Fruit fly (Drosophila melanogaster) whole organism, embryonic: Measurements from ENCODE around the gene CG3662.

Experiments
- Asciz ChIP-seq: fragments of 200-800 bp; sonication (Bioruptor generic); optimal IDR thresholded peaks from 2 replicates; lab custom pipeline; 2017; ENCODE audit warnings: missing biosample characterization, mild to moderate bottlenecking, missing genetic modification characterization, missing genetic modification reagents
- Atf-2 ChIP-seq: fragments of 200-800 bp; sonication (Bioruptor generic); optimal IDR thresholded peaks from 2 replicates; lab custom pipeline; 2016; ENCODE audit warnings: missing biosample characterization, missing genetic modification characterization
- Bgb ChIP-seq: fragments of 200-800 bp; sonication (Bioruptor generic); IDR thresholded peaks from 2 replicates; pipeline ENCODE4 v1.3.6; 2022; ENCODE audit warnings: missing biosample characterization, missing genetic modification characterization; ENCODE audit not compliant: partially characterized antibody
- CG10366 ChIP-seq: fragments of 200-800 bp; sonication (Bioruptor generic); IDR thresholded peaks from 2 replicates; pipeline ENCODE4 v1.3.6; 2022; ENCODE audit warnings: missing biosample characterization, missing genetic modification characterization
- CG12104 ChIP-seq: fragments of 200-800 bp; sonication (Bioruptor generic); optimal IDR thresholded peaks from 3 replicates; lab custom pipeline; 2016; ENCODE audit warnings: missing biosample characterization, missing genetic modification characterization
- CG14667 ChIP-seq: fragments of 200-800 bp; sonication (Bioruptor generic); IDR thresholded peaks from 2 replicates; pipeline ENCODE4 v1.3.6; 2022; ENCODE audit warnings: missing biosample characterization, missing genetic modification characterization
- CG15011 ChIP-seq: fragments of 200-800 bp; sonication (Bioruptor generic); optimal IDR thresholded peaks from 3 replicates; lab custom pipeline; 2018; ENCODE audit warnings: missing biosample characterization, mild to moderate bottlenecking, missing genetic modification characterization
- CG17612 ChIP-seq: fragments of 200-800 bp; sonication (Bioruptor generic); IDR thresholded peaks from 2 replicates; pipeline ENCODE4 v1.3.6; 2022; ENCODE audit warnings: missing biosample characterization, missing genetic modification characterization
- CG17829 ChIP-seq: fragments of 200-800 bp; optimal IDR thresholded peaks from 2 replicates; lab custom pipeline; 2019; ENCODE audit warnings: missing biosample characterization, mild to moderate bottlenecking, missing genetic modification characterization, moderate library complexity
- CG1832 ChIP-seq: fragments of 200-800 bp; sonication (Bioruptor generic); optimal IDR thresholded peaks from 2 replicates; lab custom pipeline; 2017; ENCODE audit warnings: missing biosample characterization, mild to moderate bottlenecking, missing genetic modification characterization, inconsistent platforms
- CG2889 ChIP-seq: fragments of 200-800 bp; sonication (Bioruptor generic); IDR thresholded peaks from 3 replicates; pipeline ENCODE4 v1.3.6; 2022; ENCODE audit warnings: missing biosample characterization, missing genetic modification characterization
- CG30020 ChIP-seq: fragments of 200-800 bp; optimal IDR thresholded peaks from 2 replicates; lab custom pipeline; 2019; ENCODE audit warnings: missing biosample characterization, mild to moderate bottlenecking, missing genetic modification characterization, moderate library complexity
- CG31365 ChIP-seq: fragments of 200-800 bp; sonication (Bioruptor generic); optimal IDR thresholded peaks from 2 replicates; lab custom pipeline; 2018; ENCODE audit warnings: missing biosample characterization, mild to moderate bottlenecking, missing genetic modification characterization
- CG31441 ChIP-seq: fragments of 200-800 bp; sonication (Bioruptor generic); IDR thresholded peaks from 2 replicates; pipeline ENCODE4 v1.3.6; 2022; ENCODE audit warnings: missing biosample characterization, missing genetic modification characterization
- CG3838 ChIP-seq: fragments of 200-800 bp; sonication (Bioruptor generic); optimal IDR thresholded peaks from 3 replicates; lab custom pipeline; 2016; ENCODE audit warnings: missing biosample characterization, missing genetic modification characterization
- CG4360 ChIP-seq: fragments of 200-800 bp; sonication (Bioruptor generic); IDR thresholded peaks from 2 replicates; pipeline ENCODE4 v1.3.6; 2022; ENCODE audit warnings: missing biosample characterization, missing genetic modification characterization
- CG43689 ChIP-seq: fragments of 200-800 bp; sonication (Bioruptor generic); IDR thresholded peaks from 2 replicates; pipeline ENCODE4 v1.3.6; 2022; ENCODE audit warnings: missing biosample characterization, missing genetic modification characterization
- CG4404 ChIP-seq: fragments of 200-800 bp; sonication (Bioruptor generic); IDR thresholded peaks from 2 replicates; pipeline ENCODE4 v1.3.6; 2022; ENCODE audit warnings: missing biosample characterization, missing genetic modification characterization
- CG4617 ChIP-seq: fragments of 200-800 bp; sonication (Bioruptor generic); optimal IDR thresholded peaks from 3 replicates; lab custom pipeline; 2016; ENCODE audit warnings: missing biosample characterization, missing genetic modification characterization, borderline replicate concordance
- CG8089 ChIP-seq: fragments of 200-800 bp; sonication (Bioruptor generic); optimal IDR thresholded peaks from 3 replicates; lab custom pipeline; 2016; ENCODE audit warnings: missing biosample characterization, missing genetic modification characterization
- CG8478 ChIP-seq: fragments of >200 bp; optimal IDR thresholded peaks from 2 replicates; lab custom pipeline; 2018
- CG9609 ChIP-seq: fragments of 200-800 bp; sonication (Bioruptor generic); optimal IDR thresholded peaks from 3 replicates; lab custom pipeline; 2016; ENCODE audit warnings: missing biosample characterization, missing genetic modification characterization
- CG9727 ChIP-seq: fragments of 200-800 bp; sonication (Bioruptor generic); optimal IDR thresholded peaks from 3 replicates; lab custom pipeline; 2017; ENCODE audit warnings: missing biosample characterization, mild to moderate bottlenecking, missing genetic modification characterization
- CG9817 ChIP-seq: fragments of 200-800 bp; sonication (Bioruptor generic); optimal IDR thresholded peaks from 2 replicates; lab custom pipeline; 2018; ENCODE audit warnings: missing biosample characterization, mild to moderate bottlenecking, missing genetic modification characterization, moderate library complexity
- Doc2 ChIP-seq: fragments of 200-800 bp; sonication (Bioruptor generic); IDR thresholded peaks from 2 replicates; pipeline ENCODE4 v1.3.6; 2022; ENCODE audit warnings: missing biosample characterization, missing genetic modification characterization
- Eip74EF ChIP-seq, 2 experiments: fragments of 200-800 bp in 1 of 2; fragments of >200 bp in 1 of 2; sonication (Bioruptor generic) in 1 of 2; optimal IDR thresholded peaks; 2 replicates each; lab custom pipeline; 2017 to 2019; ENCODE audit warnings: missing biosample characterization in 2 of 2, missing genetic modification characterization in 2 of 2, mild to moderate bottlenecking in 1 of 2, moderate library complexity in 1 of 2
- H2.0 ChIP-seq: fragments of 200-800 bp; sonication (Bioruptor generic); IDR thresholded peaks from 2 replicates; pipeline ENCODE4 v1.3.6; 2022; ENCODE audit warnings: missing biosample characterization, missing genetic modification characterization
- Hr51 ChIP-seq, 2 experiments: fragments of 200-800 bp; sonication (Bioruptor generic); optimal IDR thresholded peaks; 2 replicates in 1 of 2; 3 replicates in 1 of 2; lab custom pipeline; 2016 to 2018; ENCODE audit warnings: missing biosample characterization in 2 of 2, missing genetic modification characterization in 2 of 2, mild to moderate bottlenecking in 1 of 2, moderate library complexity in 1 of 2
- Kr ChIP-seq: fragments of 200-800 bp; sonication (Bioruptor generic); optimal IDR thresholded peaks from 2 replicates; lab custom pipeline; 2017; ENCODE audit warnings: missing biosample characterization, mild to moderate bottlenecking, missing genetic modification characterization
- MESR4 ChIP-seq: fragments of 200-800 bp; sonication (Bioruptor generic); optimal IDR thresholded peaks from 2 replicates; lab custom pipeline; 2018; ENCODE audit warnings: missing biosample characterization, mild to moderate bottlenecking, missing genetic modification characterization, moderate library complexity
- Mes4 ChIP-seq: fragments of 200-800 bp; sonication (Bioruptor generic); optimal IDR thresholded peaks from 2 replicates; lab custom pipeline; 2016; ENCODE audit warnings: missing biosample characterization, missing genetic modification characterization
- NFAT ChIP-seq: fragments of 200-800 bp; sonication (Bioruptor generic); IDR thresholded peaks from 2 replicates; pipeline ENCODE4 v1.3.6; 2022; ENCODE audit warnings: missing biosample characterization, missing genetic modification characterization
- Ravus ChIP-seq: fragments of 200-800 bp; sonication (Bioruptor generic); IDR thresholded peaks from 2 replicates; pipeline ENCODE4 v1.3.6; 2022; ENCODE audit warnings: missing biosample characterization, missing genetic modification characterization
- ash1 ChIP-seq: fragments of 200-800 bp; sonication (Bioruptor generic); optimal IDR thresholded peaks from 2 replicates; lab custom pipeline; 2018; ENCODE audit warnings: missing biosample characterization, mild to moderate bottlenecking, missing genetic modification characterization
- bigmax ChIP-seq: fragments of 200-800 bp; sonication (Bioruptor generic); optimal IDR thresholded peaks from 2 replicates; lab custom pipeline; 2018; ENCODE audit warnings: missing biosample characterization, mild to moderate bottlenecking, missing genetic modification characterization
- crp ChIP-seq, 2 experiments: fragments of 200-800 bp; sonication (Bioruptor generic); optimal IDR thresholded peaks; 2 replicates in 1 of 2; 3 replicates in 1 of 2; lab custom pipeline; 2017; ENCODE audit warnings: missing biosample characterization in 2 of 2, missing genetic modification characterization in 2 of 2, mild to moderate bottlenecking in 1 of 2, moderate library complexity in 1 of 2
- dimm ChIP-seq: fragments of 200-800 bp; sonication (Bioruptor generic); IDR thresholded peaks from 2 replicates; pipeline ENCODE4 v1.3.6; 2022; ENCODE audit warnings: missing biosample characterization, missing genetic modification characterization
- ken ChIP-seq: fragments of 200-800 bp; sonication (Bioruptor generic); IDR thresholded peaks from 3 replicates; pipeline ENCODE4 v1.3.6; 2022; ENCODE audit warnings: missing biosample characterization, missing genetic modification characterization
- lbe ChIP-seq: fragments of 200-800 bp; sonication (Bioruptor generic); optimal IDR thresholded peaks from 2 replicates; lab custom pipeline; 2016; ENCODE audit warnings: missing biosample characterization, mild to moderate bottlenecking, missing genetic modification characterization
- mam ChIP-seq: fragments of 200-800 bp; sonication (Bioruptor generic); optimal IDR thresholded peaks from 3 replicates; lab custom pipeline; 2016; ENCODE audit warnings: missing biosample characterization, missing genetic modification characterization
- nmo ChIP-seq: fragments of 200-800 bp; sonication (Bioruptor generic); optimal IDR thresholded peaks from 2 replicates; lab custom pipeline; 2018; ENCODE audit warnings: missing biosample characterization, mild to moderate bottlenecking, missing genetic modification characterization, moderate library complexity
- pita ChIP-seq: fragments of 200-800 bp; sonication (Bioruptor generic); optimal IDR thresholded peaks from 2 replicates; lab custom pipeline; 2017; ENCODE audit warnings: missing biosample characterization, mild to moderate bottlenecking, missing genetic modification characterization
- ro ChIP-seq: fragments of 200-800 bp; sonication (Bioruptor generic); IDR thresholded peaks from 2 replicates; pipeline ENCODE4 v1.3.6; 2022; ENCODE audit warnings: missing biosample characterization, missing genetic modification characterization
- shn ChIP-seq: fragments of 200-800 bp; sonication (Bioruptor generic); optimal IDR thresholded peaks from 3 replicates; lab custom pipeline; 2016; ENCODE audit warnings: missing biosample characterization, missing genetic modification characterization
- sr ChIP-seq: fragments of 200-800 bp; sonication (Bioruptor generic); IDR thresholded peaks from 3 replicates; pipeline ENCODE4 v1.3.6; 2022; ENCODE audit warnings: missing biosample characterization, missing genetic modification characterization
- stc ChIP-seq: fragments of 200-800 bp; sonication (Bioruptor generic); IDR thresholded peaks from 2 replicates; pipeline ENCODE4 v1.3.6; 2022; ENCODE audit warnings: missing biosample characterization, missing genetic modification characterization
- tll ChIP-seq, 2 experiments: fragments of 200-800 bp in 1 of 2; fragments of >200 bp in 1 of 2; sonication (Bioruptor generic) in 1 of 2; optimal IDR thresholded peaks; 2 replicates each; lab custom pipeline; 2017 to 2019; ENCODE audit warnings: missing biosample characterization in 2 of 2, missing genetic modification characterization in 2 of 2, mild to moderate bottlenecking in 1 of 2, moderate library complexity in 1 of 2
- tna ChIP-seq: fragments of 200-800 bp; sonication (Bioruptor generic); IDR thresholded peaks from 2 replicates; pipeline ENCODE4 v1.3.6; 2022; ENCODE audit warnings: missing biosample characterization, missing genetic modification characterization; ENCODE audit not compliant: partially characterized antibody
- unpg ChIP-seq: fragments of 200-800 bp; sonication (Bioruptor generic); optimal IDR thresholded peaks from 3 replicates; lab custom pipeline; 2018; ENCODE audit warnings: missing biosample characterization, mild to moderate bottlenecking, missing genetic modification characterization, moderate library complexity
- wdn ChIP-seq: fragments of 200-800 bp; sonication (Bioruptor generic); IDR thresholded peaks from 2 replicates; pipeline ENCODE4 v1.3.6; 2022; ENCODE audit warnings: missing biosample characterization, missing genetic modification characterization

The CG3662 gene

DNA sequence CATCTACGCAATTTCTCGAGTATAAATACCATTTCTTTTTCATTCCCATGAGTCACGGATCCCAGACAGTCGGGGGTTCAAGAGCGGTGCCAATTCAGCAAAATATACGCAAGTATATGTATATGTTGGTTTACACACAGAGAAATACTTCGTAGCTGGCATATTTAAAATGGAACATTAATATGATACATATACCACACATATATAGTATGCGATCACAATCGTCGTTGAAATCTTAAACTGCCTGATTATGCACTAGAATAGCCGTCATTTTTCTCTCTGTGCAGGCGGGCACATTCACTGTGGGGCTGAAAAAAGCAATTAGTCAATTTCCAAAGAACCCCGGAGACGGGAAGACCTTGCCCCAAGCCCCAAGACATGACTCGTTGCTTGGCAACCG is 20.6 kb downstream of the CG3662 start (continued):
- TF ChIP-seq CG15011 (GFP tag; lab: Kevin White, UChicago) (peak; percentile 43), CG9727 (GFP tag; lab: Kevin White, UChicago) (peak; percentile 65), tll (GFP tag; optimal IDR thresholded peaks at IDR 0.05; lab: Kevin White, UChicago) (no peak), unpg (GFP tag; lab: Kevin White, UChicago) (peak; percentile 69), CG2889 (GFP tag; lab: Robert Waterston, UW) (peak; percentile 66; the same call in 1 of the 3 replicates), CG31365 (tag; lab: Kevin White, UChicago) (no peak), CG31441 (GFP tag; lab: Robert Waterston, UW) (peak; percentile 47; the same call in 1 of the 2 replicates), lbe (peak; percentile 88), H2.0 (peak; percentile 74), CG43689 (GFP tag; lab: Robert Waterston, UW) (peak; percentile 48; the same call in 1 of the 2 replicates), Mes4 (GFP tag; lab: Kevin White, UChicago) (peak; percentile 63), Doc2 (GFP tag; lab: Robert Waterston, UW) (0 out of 2 replicates have a peak, but pooled peaks have one; percentile 38), Kr (GFP tag; lab: Kevin White, UChicago) (no peak), CG30020 (tag; lab: Kevin White, UChicago) (no peak), tna (GFP tag; lab: Robert Waterston, UW) (no peak), ash1 (GFP tag; lab: Kevin White, UChicago) (no peak), ro (peak; percentile 39; the same call in 1 of the 2 replicates), nmo (peak; percentile 54), dimm (peak; percentile 44; the same call in 1 of the 2 replicates), CG12104 (peak; percentile 30), ken (peak; percentile 65; the same call in 1 of the 3 replicates), sr (peak; percentile 45; the same call in 1 of the 3 replicates), CG8089 (GFP tag; lab: Kevin White, UChicago) (peak; percentile 57), CG4617 (no peak), Atf-2 (GFP tag; lab: Kevin White, UChicago) (peak; percentile 66), Ravus (GFP tag; lab: Robert Waterston, UW) (peak; percentile 60), wdn (GFP tag; lab: Robert Waterston, UW) (peak; percentile 88), CG8478 (lab: Kevin White, UChicago) (no peak), Eip74EF (GFP tag; optimal IDR thresholded peaks at IDR 0.05; lab: Kevin White, UChicago) (peak in 1 of 2 experiments; percentile 48), CG4360 (GFP tag; lab: Robert Waterston, UW) (no peak), CG1832 (no peak), shn (GFP tag; lab: Kevin White, UChicago) (peak; percentile 33), CG3838 (GFP tag; lab: Kevin White, UChicago) (peak; percentile 51), CG14667 (GFP tag; lab: Robert Waterston, UW) (peak; percentile 64), mam (GFP tag; lab: Kevin White, UChicago) (peak; percentile 81), bigmax (GFP tag; lab: Kevin White, UChicago) (no peak), Bgb (GFP tag; lab: Robert Waterston, UW) (no peak), CG10366 (GFP tag; lab: Robert Waterston, UW) (peak; percentile 82), NFAT (peak; percentile 87), pita (GFP tag; lab: Kevin White, UChicago) (no peak), stc (GFP tag; lab: Robert Waterston, UW) (peak; percentile 61), MESR4 (GFP tag; lab: Kevin White, UChicago) (no peak), CG9817 (peak; percentile 66), CG17829 (tag; lab: Kevin White, UChicago) (peak; percentile 63), crp (GFP tag; optimal IDR thresholded peaks at IDR 0.05; lab: Kevin White, UChicago) (no peak), Hr51 (GFP tag; optimal IDR thresholded peaks at IDR 0.05; lab: Kevin White, UChicago) (peak; percentile 23 to 55), Asciz (GFP tag; lab: Kevin White, UChicago) (peak; percentile 24), CG17612 (peak; percentile 55; the same call in 1 of the 2 replicates), CG4404 (GFP tag; lab: Robert Waterston, UW) (peak; percentile 74), CG9609 (GFP tag; lab: Kevin White, UChicago) (peak; percentile 77)
